Worm (Caenorhabditis elegans) whole organism, late embryonic: ENCODE measurements around the gene ZK488.6.

ENCODE experiments used
- C08G9.2 ChIP-seq: sonication (generic microtip); optimal IDR thresholded peaks from 2 replicates; lab custom pipeline; 2016; ENCODE audit warnings: mild to moderate bottlenecking, missing genetic modification characterization, moderate library complexity, missing compliant biosample characterization
- K02D7.2 ChIP-seq: sonication (generic microtip); optimal IDR thresholded peaks from 2 replicates; lab custom pipeline; 2017; ENCODE audit warnings: mild to moderate bottlenecking, missing genetic modification characterization, missing compliant biosample characterization
- ahr-1 ChIP-seq: sonication (generic microtip); optimal IDR thresholded peaks from 2 replicates; lab custom pipeline; 2016; ENCODE audit warnings: missing genetic modification characterization, missing compliant biosample characterization
- ama-1 ChIP-seq: fragments of 150-350 bp; optimal IDR thresholded peaks from 2 replicates; lab custom pipeline; 2014
- dmd-4 ChIP-seq: sonication (generic microtip); optimal IDR thresholded peaks from 2 replicates; lab custom pipeline; 2016; ENCODE audit warnings: borderline replicate concordance, missing genetic modification characterization, missing compliant biosample characterization
- fkh-6 ChIP-seq: sonication (generic microtip); optimal IDR thresholded peaks from 2 replicates; lab custom pipeline; 2016; ENCODE audit warnings: missing genetic modification characterization, missing compliant biosample characterization
- hlh-6 ChIP-seq: sonication (generic microtip); optimal IDR thresholded peaks from 2 replicates; lab custom pipeline; 2016; ENCODE audit warnings: missing genotype, missing genetic modification characterization, missing compliant biosample characterization
- lin-11 ChIP-seq: fragments of 200-800 bp; sonication (Bioruptor generic); optimal IDR thresholded peaks from 2 replicates; lab custom pipeline; 2018; ENCODE audit warnings: mild to moderate bottlenecking, missing genetic modification characterization, missing compliant biosample characterization
- pat-9 ChIP-seq: fragments of 200-800 bp; sonication (Bioruptor generic); optimal IDR thresholded peaks from 2 replicates; lab custom pipeline; 2018; ENCODE audit warnings: mild to moderate bottlenecking, missing genetic modification characterization, moderate library complexity, missing compliant biosample characterization
- pha-4 ChIP-seq: fragments of 150-350 bp; optimal IDR thresholded peaks from 2 replicates; lab custom pipeline; 2018; ENCODE audit warnings: missing biosample characterization, missing genetic modification reagents, missing genetic modification characterization
- pqm-1 ChIP-seq: sonication (generic microtip); optimal IDR thresholded peaks from 2 replicates; lab custom pipeline; 2016; ENCODE audit warnings: missing genetic modification characterization, missing compliant biosample characterization
- unc-3 ChIP-seq, 2 experiments: fragments of 200-800 bp in 1 of 2; sonication (Bioruptor generic) in 1 of 2; sonication (generic microtip) in 1 of 2; conservative IDR thresholded peaks in 1 of 2; optimal IDR thresholded peaks in 1 of 2; 2 replicates each; pipeline versions ENCODE4 v1.3.6 to Lab custom; 2016 to 2022; ENCODE audit warnings: missing compliant biosample characterization in 2 of 2, missing genetic modification characterization in 2 of 2, missing genetic modification reagents in 1 of 2
- unc-86 ChIP-seq: sonication (generic microtip); optimal IDR thresholded peaks from 2 replicates; lab custom pipeline; 2016; ENCODE audit warnings: missing genetic modification characterization, missing compliant biosample characterization

ce11 chrV:620987-621386, 30.7 kb downstream of the ZK488.6 start:
- TF ChIP-seq unc-3 (GFP tag; conservative IDR thresholded peaks at IDR 0.05; lab: Robert Waterston, UW) = no peak
- TF ChIP-seq unc-3 (tag; optimal IDR thresholded peaks at IDR 0.05; lab: Kevin White, UChicago) = no peak
- no peak for TF ChIP-seq pha-4 (tag; lab: Kevin White, UChicago)
- no peak for TF ChIP-seq dmd-4 (tag; lab: Kevin White, UChicago)
- TF ChIP-seq ahr-1 = no peak
- TF ChIP-seq pat-9 (tag; lab: Kevin White, UChicago) = no peak
- no peak for TF ChIP-seq C08G9.2
- no peak for TF ChIP-seq lin-11 (tag; lab: Kevin White, UChicago)
- no peak for TF ChIP-seq fkh-6
- TF ChIP-seq ama-1 (lab: Kevin White, UChicago) = no peak
- TF ChIP-seq pqm-1 (tag; lab: Kevin White, UChicago) = no peak
- no peak for TF ChIP-seq unc-86 (tag; lab: Kevin White, UChicago)
- no peak for TF ChIP-seq K02D7.2 (tag; lab: Kevin White, UChicago)
- TF ChIP-seq hlh-6 (tag; lab: Kevin White, UChicago) = no peak
